Worm (Caenorhabditis elegans): ENCODE results near the gene C24A8.5.

DNA sequence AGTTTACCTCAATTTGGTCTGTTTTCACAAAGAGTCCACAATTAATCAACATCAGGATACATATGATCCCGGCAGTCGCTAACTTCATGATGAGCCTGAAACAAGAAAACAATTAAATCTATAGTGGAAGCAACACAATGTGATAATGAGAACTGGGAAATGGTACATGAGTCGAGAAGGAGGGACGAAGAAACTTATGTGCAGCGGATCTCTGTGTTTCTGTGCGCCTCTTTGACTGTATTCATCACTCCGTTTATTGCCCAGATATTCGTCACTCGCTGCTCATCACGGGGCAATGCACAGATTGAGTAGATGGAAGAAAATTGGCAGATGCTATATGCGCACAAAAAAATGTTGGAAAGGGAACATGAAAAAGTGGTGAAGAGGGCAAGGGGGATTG, 37.5 kb upstream of the C24A8.5 start, which contains the start of gene R160.3:
- TF ChIP-seq lir-1 (GFP tag; conservative IDR thresholded peaks at IDR 0.05) (no peak), madf-10 (tag; optimal IDR thresholded peaks at IDR 0.05) (no peak), egl-18 (GFP tag; IDR thresholded peaks at IDR 0.05) (no peak), snpc-4 (GFP tag; optimal IDR thresholded peaks at IDR 0.05) (no peak), snpc-4 (tag; optimal IDR thresholded peaks at IDR 0.05) (no peak), unc-62 (GFP tag; optimal IDR thresholded peaks at IDR 0.05) (no peak), dpl-1 (GFP tag; optimal IDR thresholded peaks at IDR 0.05) (no peak), ceh-79 (tag; optimal IDR thresholded peaks at IDR 0.05) (no peak), attf-6 (GFP tag; IDR thresholded peaks at IDR 0.05) (no peak), ama-1 (optimal IDR thresholded peaks at IDR 0.05) (no peak), ama-1 (GFP tag; optimal IDR thresholded peaks at IDR 0.05) (no peak), ceh-40 (GFP tag; IDR thresholded peaks at IDR 0.05) (no peak), ztf-6 (GFP tag; IDR thresholded peaks at IDR 0.05) (no peak), pha-4 (tag; optimal IDR thresholded peaks at IDR 0.05) (no peak), mel-28 (tag; optimal IDR thresholded peaks at IDR 0.05; ENCODE audit: borderline replicate concordance) (no peak), hlh-12 (tag; optimal IDR thresholded peaks at IDR 0.05) (no peak)

Data from whole organism, young adult.